Worm (Caenorhabditis elegans) whole organism, L4/young adult: Measurements from ENCODE around the gene clec-31.

ENCODE experiments used
- dao-5 ChIP-seq: sonication (generic microtip); optimal IDR thresholded peaks from 2 replicates; lab custom pipeline; 2016; ENCODE audit warnings: missing genotype, missing genetic modification characterization, moderate library complexity, missing compliant biosample characterization
- him-1 ChIP-seq: sonication (generic microtip); optimal IDR thresholded peaks from 2 replicates; lab custom pipeline; 2016; ENCODE audit warnings: missing genotype, missing genetic modification reagents, missing genetic modification characterization, missing compliant biosample characterization

- TF ChIP-seq him-1 (tag; lab: Kevin White, UChicago) (no peak), dao-5 (tag; lab: Kevin White, UChicago) (no peak)
Observed at ce11 chrV:16833672-16834071, 24.2 kb downstream of the clec-31 start.
